Fruit fly (Drosophila melanogaster) whole organism, embryonic: ENCODE data around the gene AhcyL1.

ENCODE experiments used
- Ada2b ChIP-seq: fragments of 200-800 bp; sonication (Bioruptor generic); IDR thresholded peaks from 2 replicates; pipeline ENCODE4 v1.3.6; 2022; ENCODE audit warnings: missing biosample characterization, missing genetic modification characterization
- Adf1 ChIP-seq: fragments of 200-800 bp; sonication (Bioruptor generic); IDR thresholded peaks from 2 replicates; pipeline ENCODE4 v1.3.6; 2022; ENCODE audit warnings: missing biosample characterization, missing genetic modification characterization
- CG13287 ChIP-seq: fragments of 200-800 bp; sonication (Bioruptor generic); IDR thresholded peaks from 2 replicates; pipeline ENCODE4 v1.3.6; 2022; ENCODE audit warnings: missing biosample characterization, missing genetic modification characterization; ENCODE audit not compliant: partially characterized antibody
- CG13894 ChIP-seq: fragments of 200-800 bp; sonication (Bioruptor generic); optimal IDR thresholded peaks from 3 replicates; lab custom pipeline; 2018; ENCODE audit warnings: missing biosample characterization, mild to moderate bottlenecking, missing genetic modification characterization, moderate library complexity
- CG14441 ChIP-seq: fragments of 200-800 bp; sonication (Bioruptor generic); IDR thresholded peaks from 2 replicates; pipeline ENCODE4 v1.3.6; 2022; ENCODE audit warnings: missing biosample characterization, missing genetic modification characterization
- CG15073 ChIP-seq: fragments of 200-800 bp; sonication (Bioruptor generic); optimal IDR thresholded peaks from 2 replicates; lab custom pipeline; 2016; ENCODE audit warnings: missing biosample characterization, missing genetic modification characterization
- CG17328 ChIP-seq: fragments of 200-800 bp; sonication (Bioruptor generic); IDR thresholded peaks from 2 replicates; pipeline ENCODE4 v1.3.6; 2022; ENCODE audit warnings: missing biosample characterization, missing genetic modification characterization
- CG1792 ChIP-seq: fragments of 200-800 bp; sonication (Bioruptor generic); optimal IDR thresholded peaks from 2 replicates; lab custom pipeline; 2016; ENCODE audit warnings: missing biosample characterization, missing genetic modification characterization
- CG18476 ChIP-seq: fragments of 200-800 bp; sonication (Bioruptor generic); optimal IDR thresholded peaks from 2 replicates; lab custom pipeline; 2016; ENCODE audit warnings: missing biosample characterization, mild to moderate bottlenecking, missing genetic modification characterization
- CG31224 ChIP-seq: fragments of 200-800 bp; sonication (Bioruptor generic); IDR thresholded peaks from 2 replicates; pipeline ENCODE4 v1.3.6; 2022; ENCODE audit warnings: missing biosample characterization, missing genetic modification characterization
- CG31365 ChIP-seq: fragments of 200-800 bp; sonication (Bioruptor generic); optimal IDR thresholded peaks from 2 replicates; lab custom pipeline; 2018; ENCODE audit warnings: missing biosample characterization, mild to moderate bottlenecking, missing genetic modification characterization
- CG32532 ChIP-seq: fragments of 200-800 bp; sonication (Bioruptor generic); IDR thresholded peaks from 2 replicates; pipeline ENCODE4 v1.3.6; 2022; ENCODE audit warnings: missing biosample characterization, missing genetic modification characterization
- CG32767 ChIP-seq: fragments of 200-800 bp; sonication (Bioruptor generic); IDR thresholded peaks from 2 replicates; pipeline ENCODE4 v1.3.6; 2022; ENCODE audit warnings: missing biosample characterization, missing genetic modification characterization
- CG33213 ChIP-seq: fragments of 200-800 bp; sonication (Bioruptor generic); optimal IDR thresholded peaks from 3 replicates; lab custom pipeline; 2016; ENCODE audit warnings: missing biosample characterization, missing genetic modification characterization
- CG6272 ChIP-seq: fragments of 200-800 bp; sonication (Bioruptor generic); IDR thresholded peaks from 2 replicates; pipeline ENCODE4 v1.3.6; 2022; ENCODE audit warnings: missing biosample characterization, missing genetic modification characterization
- CG7357 ChIP-seq: fragments of 200-800 bp; sonication (Bioruptor generic); IDR thresholded peaks from 3 replicates; pipeline ENCODE4 v1.3.6; 2022; ENCODE audit warnings: missing biosample characterization, missing genetic modification characterization
- CG9215 ChIP-seq: fragments of 200-800 bp; sonication (Bioruptor generic); IDR thresholded peaks from 2 replicates; pipeline ENCODE4 v1.3.6; 2022; ENCODE audit warnings: missing biosample characterization, missing genetic modification characterization
- CG9727 ChIP-seq: fragments of 200-800 bp; sonication (Bioruptor generic); optimal IDR thresholded peaks from 3 replicates; lab custom pipeline; 2017; ENCODE audit warnings: missing biosample characterization, mild to moderate bottlenecking, missing genetic modification characterization
- CG9817 ChIP-seq: fragments of 200-800 bp; sonication (Bioruptor generic); optimal IDR thresholded peaks from 2 replicates; lab custom pipeline; 2018; ENCODE audit warnings: missing biosample characterization, mild to moderate bottlenecking, missing genetic modification characterization, moderate library complexity
- Dref ChIP-seq: fragments of 200-800 bp; sonication (Bioruptor generic); IDR thresholded peaks from 2 replicates; pipeline ENCODE4 v1.3.6; 2022; ENCODE audit warnings: missing biosample characterization, missing genetic modification characterization
- Ets97D ChIP-seq: fragments of 200-800 bp; sonication (Bioruptor generic); optimal IDR thresholded peaks from 3 replicates; lab custom pipeline; 2016; ENCODE audit warnings: missing biosample characterization, missing genetic modification characterization
- Hmr ChIP-seq: fragments of 200-800 bp; sonication (Bioruptor generic); optimal IDR thresholded peaks from 3 replicates; lab custom pipeline; 2017; ENCODE audit warnings: mild to moderate bottlenecking, missing biosample characterization, missing genetic modification reagents, missing genetic modification characterization
- Hr51 ChIP-seq, 2 experiments: fragments of 200-800 bp; sonication (Bioruptor generic); optimal IDR thresholded peaks; 2 replicates in 1 of 2; 3 replicates in 1 of 2; lab custom pipeline; 2016 to 2018; ENCODE audit warnings: missing biosample characterization in 2 of 2, missing genetic modification characterization in 2 of 2, mild to moderate bottlenecking in 1 of 2, moderate library complexity in 1 of 2
- Myb ChIP-seq: fragments of 200-800 bp; sonication (Bioruptor generic); optimal IDR thresholded peaks from 2 replicates; lab custom pipeline; 2016; ENCODE audit warnings: missing biosample characterization, missing genetic modification characterization
- Pdp1 ChIP-seq, 2 experiments: fragments of 200-800 bp; sonication (Bioruptor generic); optimal IDR thresholded peaks; 3 replicates each; lab custom pipeline; 2016; ENCODE audit warnings: missing biosample characterization in 2 of 2, missing genetic modification characterization in 2 of 2, mild to moderate bottlenecking in 1 of 2, moderate library complexity in 1 of 2
- Sox100B ChIP-seq: fragments of 200-800 bp; sonication (Bioruptor generic); optimal IDR thresholded peaks from 3 replicates; lab custom pipeline; 2018; ENCODE audit warnings: missing biosample characterization, mild to moderate bottlenecking, missing genetic modification characterization
- Sox102F ChIP-seq: fragments of 200-800 bp; sonication (Bioruptor generic); optimal IDR thresholded peaks from 2 replicates; lab custom pipeline; 2018; ENCODE audit warnings: missing biosample characterization, mild to moderate bottlenecking, missing genetic modification characterization, moderate library complexity
- Taf1 ChIP-seq: fragments of 200-800 bp; sonication (Bioruptor generic); IDR thresholded peaks from 2 replicates; pipeline ENCODE4 v1.3.6; 2022; ENCODE audit warnings: missing biosample characterization, missing genetic modification characterization
- az2 ChIP-seq: fragments of 200-800 bp; sonication (Bioruptor generic); optimal IDR thresholded peaks from 3 replicates; lab custom pipeline; 2016; ENCODE audit warnings: missing biosample characterization, missing genetic modification characterization
- br ChIP-seq: fragments of >200 bp; optimal IDR thresholded peaks from 2 replicates; lab custom pipeline; 2017
- cato ChIP-seq: fragments of 200-800 bp; sonication (Bioruptor generic); optimal IDR thresholded peaks from 2 replicates; lab custom pipeline; 2016; ENCODE audit warnings: missing biosample characterization, missing genetic modification characterization, borderline replicate concordance
- caup ChIP-seq: fragments of 200-800 bp; sonication (Bioruptor generic); optimal IDR thresholded peaks from 3 replicates; lab custom pipeline; 2017; ENCODE audit warnings: missing biosample characterization, mild to moderate bottlenecking, missing genetic modification characterization, moderate library complexity; ENCODE audit not compliant: severe bottlenecking
- chm ChIP-seq: fragments of 200-800 bp; sonication (Bioruptor generic); IDR thresholded peaks from 2 replicates; pipeline ENCODE4 v1.3.6; 2022; ENCODE audit warnings: missing biosample characterization, missing genetic modification characterization
- da ChIP-seq: fragments of 200-800 bp; sonication (Bioruptor generic); optimal IDR thresholded peaks from 2 replicates; lab custom pipeline; 2016; ENCODE audit warnings: missing biosample characterization, missing genetic modification characterization
- danr ChIP-seq: fragments of 200-800 bp; sonication (Bioruptor generic); IDR thresholded peaks from 2 replicates; pipeline ENCODE4 v1.3.6; 2022; ENCODE audit warnings: missing biosample characterization, missing genetic modification characterization
- dimm ChIP-seq: fragments of 200-800 bp; sonication (Bioruptor generic); IDR thresholded peaks from 2 replicates; pipeline ENCODE4 v1.3.6; 2022; ENCODE audit warnings: missing biosample characterization, missing genetic modification characterization
- exex ChIP-seq: fragments of 200-800 bp; sonication (Bioruptor generic); optimal IDR thresholded peaks from 4 replicates; lab custom pipeline; 2018; ENCODE audit warnings: missing biosample characterization, mild to moderate bottlenecking, missing genetic modification characterization, moderate library complexity
- fd102C ChIP-seq: fragments of 200-800 bp; sonication (Bioruptor generic); optimal IDR thresholded peaks from 2 replicates; lab custom pipeline; 2018; ENCODE audit warnings: missing biosample characterization, mild to moderate bottlenecking, missing genetic modification characterization, moderate library complexity
- fd64A ChIP-seq: fragments of 200-800 bp; sonication (Bioruptor generic); optimal IDR thresholded peaks from 3 replicates; lab custom pipeline; 2018; ENCODE audit warnings: missing biosample characterization, mild to moderate bottlenecking, missing genetic modification characterization
- grau ChIP-seq: fragments of 200-800 bp; optimal IDR thresholded peaks from 3 replicates; lab custom pipeline; 2019; ENCODE audit warnings: missing biosample characterization, mild to moderate bottlenecking, missing genetic modification characterization, moderate library complexity
- her ChIP-seq: fragments of 200-800 bp; sonication (Bioruptor generic); optimal IDR thresholded peaks from 2 replicates; lab custom pipeline; 2016; ENCODE audit warnings: missing biosample characterization, missing genetic modification characterization
- ken ChIP-seq: fragments of 200-800 bp; sonication (Bioruptor generic); IDR thresholded peaks from 3 replicates; pipeline ENCODE4 v1.3.6; 2022; ENCODE audit warnings: missing biosample characterization, missing genetic modification characterization
- lola ChIP-seq, 3 experiments: fragments of >200 bp in 2 of 3; fragments of 200-800 bp in 1 of 3; sonication (Bioruptor generic) in 1 of 3; optimal IDR thresholded peaks; 2 replicates each; lab custom pipeline; 2017 to 2019; ENCODE audit warnings: missing biosample characterization in 3 of 3, missing genetic modification characterization in 3 of 3, mild to moderate bottlenecking in 1 of 3, moderate library complexity in 1 of 3
- pan ChIP-seq, 4 experiments: fragments of >200 bp in 3 of 4; fragments of 200-800 bp in 1 of 4; sonication (Bioruptor generic) in 1 of 4; optimal IDR thresholded peaks in 3 of 4; IDR thresholded peaks in 1 of 4; 2 replicates each; pipeline versions ENCODE4 v1.3.6 to Lab custom; 2017 to 2022; ENCODE audit warnings: missing biosample characterization in 2 of 4, missing genetic modification characterization in 2 of 4, mixed read lengths in 1 of 4
- peb ChIP-seq: fragments of 200-800 bp; sonication (Bioruptor generic); IDR thresholded peaks from 2 replicates; pipeline ENCODE4 v1.3.6; 2022; ENCODE audit warnings: missing biosample characterization, missing genetic modification characterization
- pum ChIP-seq: fragments of 200-800 bp; sonication (Bioruptor generic); optimal IDR thresholded peaks from 2 replicates; lab custom pipeline; 2016; ENCODE audit warnings: missing biosample characterization, missing genetic modification characterization
- ro ChIP-seq: fragments of 200-800 bp; sonication (Bioruptor generic); IDR thresholded peaks from 2 replicates; pipeline ENCODE4 v1.3.6; 2022; ENCODE audit warnings: missing biosample characterization, missing genetic modification characterization
- row ChIP-seq: fragments of 200-800 bp; sonication (Bioruptor generic); IDR thresholded peaks from 3 replicates; pipeline ENCODE4 v1.3.6; 2022; ENCODE audit warnings: missing biosample characterization, missing genetic modification characterization
- run ChIP-seq: fragments of 200-800 bp; sonication (Bioruptor generic); optimal IDR thresholded peaks from 3 replicates; lab custom pipeline; 2018; ENCODE audit warnings: missing biosample characterization, mild to moderate bottlenecking, missing genetic modification characterization
- sob ChIP-seq: fragments of 200-800 bp; sonication (Bioruptor generic); IDR thresholded peaks from 2 replicates; pipeline ENCODE4 v1.3.6; 2022; ENCODE audit warnings: missing biosample characterization, missing genetic modification characterization
- unpg ChIP-seq: fragments of 200-800 bp; sonication (Bioruptor generic); optimal IDR thresholded peaks from 3 replicates; lab custom pipeline; 2018; ENCODE audit warnings: missing biosample characterization, mild to moderate bottlenecking, missing genetic modification characterization, moderate library complexity

The AhcyL1 gene

DNA sequence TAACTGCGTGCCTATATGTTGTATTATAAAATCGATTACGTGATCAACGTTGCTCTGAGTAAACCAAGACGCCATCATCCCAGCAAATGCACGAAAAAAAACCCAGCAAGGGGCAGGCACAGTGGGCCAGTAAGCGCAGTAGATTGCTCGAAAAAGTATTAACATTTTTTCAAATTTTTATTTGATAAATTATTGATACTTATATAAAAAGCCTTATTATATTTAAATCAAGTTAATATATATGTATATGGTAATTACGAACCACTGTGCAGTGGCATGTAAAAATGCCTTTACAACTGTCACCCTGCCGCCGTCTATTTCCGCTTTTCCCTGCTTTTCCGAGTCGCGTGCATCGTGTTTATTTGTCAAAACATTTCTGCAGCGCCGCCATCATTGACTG, 45.1 kb downstream of the AhcyL1 start (continued):
- TF ChIP-seq pan (optimal IDR thresholded peaks at IDR 0.05; lab: Kevin White, UChicago) (no peak), pan (GFP tag; optimal IDR thresholded peaks at IDR 0.05 in 1 of 2, IDR thresholded peaks at IDR 0.05 in 1 of 2) (peak in 1 of 2 experiments; percentile 73), CG17328 (GFP tag; lab: Robert Waterston, UW) (peak; percentile 62), Ets97D (GFP tag; lab: Kevin White, UChicago) (no peak), CG33213 (no peak), grau (no peak), CG18476 (GFP tag; lab: Kevin White, UChicago) (no peak), Adf1 (no peak), row (GFP tag; lab: Robert Waterston, UW) (peak; percentile 72), fd102C (GFP tag; lab: Kevin White, UChicago) (no peak), Pdp1 (GFP tag; optimal IDR thresholded peaks at IDR 0.05; lab: Kevin White, UChicago) (no peak), CG14441 (GFP tag; lab: Robert Waterston, UW) (peak; percentile 71), CG31224 (peak; percentile 56), da (GFP tag; lab: Kevin White, UChicago) (no peak), CG32532 (GFP tag; lab: Robert Waterston, UW) (peak; percentile 81), caup (GFP tag; lab: Kevin White, UChicago) (peak; percentile 13), CG6272 (GFP tag; lab: Robert Waterston, UW) (peak; percentile 34; the same call in 1 of the 2 replicates), exex (tag; lab: Kevin White, UChicago) (no peak), CG13287 (GFP tag; lab: Robert Waterston, UW) (no peak), CG9215 (GFP tag; lab: Robert Waterston, UW) (peak; percentile 65), run (tag; lab: Kevin White, UChicago) (no peak), cato (GFP tag; lab: Kevin White, UChicago) (no peak), CG9817 (tag; lab: Kevin White, UChicago) (no peak), Dref (GFP tag; lab: Robert Waterston, UW) (0 out of 2 replicates have a peak, but pooled peaks have one; percentile 15), ro (GFP tag; lab: Robert Waterston, UW) (no peak), danr (GFP tag; lab: Robert Waterston, UW) (no peak), fd64A (GFP tag; lab: Kevin White, UChicago) (no peak), CG9727 (peak; percentile 6), Sox100B (GFP tag; lab: Kevin White, UChicago) (no peak), CG15073 (no peak), CG32767 (GFP tag; lab: Robert Waterston, UW) (peak; percentile 44; the same call in 1 of the 2 replicates), Hr51 (GFP tag; optimal IDR thresholded peaks at IDR 0.05; lab: Kevin White, UChicago) (peak in 1 of 2 experiments; percentile 59), CG7357 (GFP tag; lab: Robert Waterston, UW) (peak; percentile 61; the same call in 1 of the 3 replicates), CG13894 (no peak), CG1792 (GFP tag; lab: Kevin White, UChicago) (no peak), Sox102F (GFP tag; lab: Kevin White, UChicago) (no peak), dimm (GFP tag; lab: Robert Waterston, UW) (peak; percentile 27; the same call in 1 of the 2 replicates), Hmr (peak; percentile 27), CG31365 (tag; lab: Kevin White, UChicago) (no peak), Taf1 (GFP tag; lab: Robert Waterston, UW) (peak; percentile 53), peb (GFP tag; lab: Robert Waterston, UW) (no peak), pum (no peak), her (GFP tag; lab: Kevin White, UChicago) (no peak), sob (GFP tag; lab: Robert Waterston, UW) (peak; percentile 56; the same call in 1 of the 2 replicates), br (lab: Kevin White, UChicago) (no peak), chm (GFP tag; lab: Robert Waterston, UW) (peak; percentile 50; the same call in 1 of the 2 replicates), ken (GFP tag; lab: Robert Waterston, UW) (peak; percentile 51; the same call in 1 of the 3 replicates), unpg (no peak), lola (GFP tag; optimal IDR thresholded peaks at IDR 0.05; lab: Kevin White, UChicago) (no peak), az2 (peak; percentile 2), Myb (GFP tag; lab: Kevin White, UChicago) (no peak), Ada2b (GFP tag; lab: Robert Waterston, UW) (peak; percentile 64)
